Fruit fly (Drosophila melanogaster): ENCODE results near the gene Cp15.

Cp15 gene

DNA sequence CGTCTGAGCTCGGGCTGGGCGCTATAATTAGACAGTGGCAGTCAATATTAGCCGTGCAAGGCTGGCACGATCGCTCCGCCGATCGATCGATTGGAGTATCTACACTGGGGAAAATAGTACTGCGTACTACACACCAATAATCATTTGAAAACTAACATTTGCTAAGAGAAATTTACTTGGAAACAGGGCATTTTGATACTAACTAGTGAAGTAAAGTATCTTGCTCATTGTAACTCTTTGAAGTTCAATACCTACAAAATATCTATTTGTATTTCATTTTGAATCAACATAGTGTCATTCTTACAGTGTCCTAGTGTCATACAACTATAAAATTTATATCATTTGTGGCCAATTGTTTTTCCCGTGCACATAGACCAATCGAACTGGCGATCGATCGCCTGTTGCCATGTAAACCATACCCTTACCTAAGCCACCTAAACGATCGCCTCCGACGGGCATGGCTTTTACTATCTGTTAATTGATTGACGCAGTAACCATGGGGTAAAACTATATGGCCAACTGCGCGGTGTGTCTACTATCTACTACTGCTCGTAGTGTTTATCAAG is 27.6 kb upstream of the Cp15 start (continued):
- TF ChIP-seq pzg (GFP tag; optimal IDR thresholded peaks at IDR 0.05): no peak
- TF ChIP-seq CG3847 (GFP tag; IDR thresholded peaks at IDR 0.05): peak; percentile 82
- TF ChIP-seq CG11696 (GFP tag; IDR thresholded peaks at IDR 0.05): 0 out of 2 replicates have a peak, but pooled peaks have one; percentile 13
- no peak for TF ChIP-seq CG34224 (GFP tag; IDR thresholded peaks at IDR 0.05; ENCODE audit: partially characterized antibody)
- TF ChIP-seq vnd (GFP tag; IDR thresholded peaks at IDR 0.05; ENCODE audit: partially characterized antibody): no peak
- peak; percentile 64 for TF ChIP-seq HmgZ (tag; optimal IDR thresholded peaks at IDR 0.05)
- TF ChIP-seq CG11093 (GFP tag; IDR thresholded peaks at IDR 0.05): peak; percentile 67; the same call in 2 of the 3 replicates
- TF ChIP-seq CG17912 (GFP tag; optimal IDR thresholded peaks at IDR 0.05): no peak
- peak; percentile 82 for TF ChIP-seq slp2 (GFP tag; optimal IDR thresholded peaks at IDR 0.05)
- peak; percentile 46 for TF ChIP-seq CG5180 (GFP tag; optimal IDR thresholded peaks at IDR 0.05)
- TF ChIP-seq HHEX (GFP tag; optimal IDR thresholded peaks at IDR 0.05): peak; percentile 79
- TF ChIP-seq CG10543 (GFP tag; optimal IDR thresholded peaks at IDR 0.05): peak; percentile 85
- TF ChIP-seq vfl (GFP tag; optimal IDR thresholded peaks at IDR 0.05): peak; percentile 60
- peak; percentile 36 for TF ChIP-seq ab (GFP tag; optimal IDR thresholded peaks at IDR 0.05)
- TF ChIP-seq CG10462 (GFP tag; optimal IDR thresholded peaks at IDR 0.05): peak; percentile 45
- no peak for TF ChIP-seq CG2129 (GFP tag; IDR thresholded peaks at IDR 0.05; ENCODE audit: partially characterized antibody)
- peak; percentile 82 for TF ChIP-seq CG31441 (GFP tag; IDR thresholded peaks at IDR 0.05)
- peak; percentile 57 for TF ChIP-seq CG14710 (tag; optimal IDR thresholded peaks at IDR 0.05)
- peak; percentile 4 for TF ChIP-seq HmgD (GFP tag; optimal IDR thresholded peaks at IDR 0.05)
- no peak for TF ChIP-seq insv (GFP tag; optimal IDR thresholded peaks at IDR 0.05)
- TF ChIP-seq chif (GFP tag; optimal IDR thresholded peaks at IDR 0.05): peak; percentile 70 to 71
- TF ChIP-seq Adf1 (GFP tag; IDR thresholded peaks at IDR 0.05): peak; percentile 56; the same call in 1 of the 2 replicates
- peak; percentile 71 for TF ChIP-seq Ssrp (tag; optimal IDR thresholded peaks at IDR 0.05)
- TF ChIP-seq tin (GFP tag; optimal IDR thresholded peaks at IDR 0.05): peak; percentile 73
- no peak for TF ChIP-seq gfzf (GFP tag; optimal IDR thresholded peaks at IDR 0.05)
- no peak for TF ChIP-seq tna (GFP tag; IDR thresholded peaks at IDR 0.05; ENCODE audit: partially characterized antibody)
- peak; percentile 78 for TF ChIP-seq CG14441 (GFP tag; IDR thresholded peaks at IDR 0.05)
- no peak; the same call in 1 of the 2 replicates for TF ChIP-seq ara (GFP tag; IDR thresholded peaks at IDR 0.05)
- TF ChIP-seq CG42726 (GFP tag; IDR thresholded peaks at IDR 0.05; ENCODE audit: partially characterized antibody): no peak
- no peak for TF ChIP-seq CG6175 (GFP tag; IDR thresholded peaks at IDR 0.05)
- peak; percentile 53; the same call in 2 of the 3 replicates for TF ChIP-seq CG2889 (GFP tag; IDR thresholded peaks at IDR 0.05)
- TF ChIP-seq pho (GFP tag; optimal IDR thresholded peaks at IDR 0.05): peak; percentile 86
- no peak for TF ChIP-seq amos (GFP tag; IDR thresholded peaks at IDR 0.05; ENCODE audit: partially characterized antibody)
- TF ChIP-seq CG7839 (tag; optimal IDR thresholded peaks at IDR 0.05): peak; percentile 90
- TF ChIP-seq CG4424 (GFP tag; optimal IDR thresholded peaks at IDR 0.05): peak; percentile 78
- TF ChIP-seq psq (GFP tag; optimal IDR thresholded peaks at IDR 0.05): peak; percentile 17
- no peak for TF ChIP-seq sc (optimal IDR thresholded peaks at IDR 0.05)
- no peak for TF ChIP-seq sc (GFP tag; optimal IDR thresholded peaks at IDR 0.05)
- peak; percentile 73 for TF ChIP-seq crc (GFP tag; optimal IDR thresholded peaks at IDR 0.05)
- no peak for TF ChIP-seq nerfin-2 (GFP tag; IDR thresholded peaks at IDR 0.05; ENCODE audit: partially characterized antibody)
- no peak for TF ChIP-seq Tbp (GFP tag; optimal IDR thresholded peaks at IDR 0.05)
- TF ChIP-seq az2 (GFP tag; optimal IDR thresholded peaks at IDR 0.05): peak; percentile 81
- 0 out of 2 replicates have a peak, but pooled peaks have one; percentile 32 for TF ChIP-seq CkIIα-i1 (GFP tag; IDR thresholded peaks at IDR 0.05)
- no peak for TF ChIP-seq Sry-β (GFP tag; optimal IDR thresholded peaks at IDR 0.05)
- no peak for TF ChIP-seq pros (GFP tag; optimal IDR thresholded peaks at IDR 0.05)
- TF ChIP-seq crol (GFP tag; IDR thresholded peaks at IDR 0.05): no peak
- peak; percentile 59 for TF ChIP-seq nau (GFP tag; optimal IDR thresholded peaks at IDR 0.05)
- TF ChIP-seq CG14014 (GFP tag; IDR thresholded peaks at IDR 0.05): peak; percentile 67
- TF ChIP-seq CG18619 (GFP tag; optimal IDR thresholded peaks at IDR 0.05): peak; percentile 80
- TF ChIP-seq CG10147 (GFP tag; optimal IDR thresholded peaks at IDR 0.05): peak; percentile 62

Data from whole organism, embryonic.